Worm (Caenorhabditis elegans) whole organism, mixed stage, embryonic: Measurements from ENCODE around the gene nceh-1.
A peak's percentile ranks its signal among the peaks of the same experiment; 100 is the strongest.

ENCODE experiments used
- M03D4.4 ChIP-seq: sonication (generic microtip); optimal IDR thresholded peaks from 2 replicates; lab custom pipeline; 2017; ENCODE audit warnings: mild to moderate bottlenecking, missing genetic modification characterization, missing compliant biosample characterization
- bed-3 ChIP-seq: fragments of 200-800 bp; sonication (Bioruptor generic); optimal IDR thresholded peaks from 3 replicates; lab custom pipeline; 2018; ENCODE audit warnings: mild to moderate bottlenecking, missing genetic modification characterization, moderate library complexity, missing compliant biosample characterization
- blmp-1 ChIP-seq: fragments of 150-350 bp; optimal IDR thresholded peaks from 2 replicates; lab custom pipeline; 2014; ENCODE audit warnings: missing biosample characterization, missing genetic modification characterization
- ceh-39 ChIP-seq: fragments of 150-350 bp; optimal IDR thresholded peaks from 2 replicates; lab custom pipeline; 2014; ENCODE audit warnings: missing biosample characterization, missing genetic modification characterization
- ceh-43 ChIP-seq: fragments of 200-800 bp; sonication (Bioruptor generic); optimal IDR thresholded peaks from 2 replicates; lab custom pipeline; 2018; ENCODE audit warnings: mild to moderate bottlenecking, missing genetic modification characterization, moderate library complexity, missing compliant biosample characterization
- ceh-83 ChIP-seq: fragments of 200-800 bp; sonication (Bioruptor generic); optimal IDR thresholded peaks from 2 replicates; lab custom pipeline; 2018; ENCODE audit warnings: mild to moderate bottlenecking, missing genetic modification characterization, missing compliant biosample characterization
- ces-1 ChIP-seq: fragments of 150-350 bp; optimal IDR thresholded peaks from 2 replicates; lab custom pipeline; 2014; ENCODE audit warnings: missing biosample characterization, missing genetic modification reagents, missing genetic modification characterization
- cnd-1 ChIP-seq: fragments of 200-800 bp; sonication (Bioruptor generic); optimal IDR thresholded peaks from 2 replicates; lab custom pipeline; 2018; ENCODE audit warnings: mild to moderate bottlenecking, missing genetic modification characterization, missing compliant biosample characterization
- drap-1 ChIP-seq: fragments of 200-800 bp; sonication (Bioruptor generic); optimal IDR thresholded peaks from 3 replicates; lab custom pipeline; 2018; ENCODE audit warnings: mild to moderate bottlenecking, missing genetic modification characterization, missing compliant biosample characterization
- elt-1 ChIP-seq: sonication (generic microtip); optimal IDR thresholded peaks from 2 replicates; lab custom pipeline; 2017; ENCODE audit warnings: missing genetic modification characterization, mild to moderate bottlenecking, missing compliant biosample characterization, antibody characterized with exemption, moderate library complexity, borderline replicate concordance; ENCODE audit not compliant: insufficient read depth
- elt-3 ChIP-seq: fragments of 150-350 bp; optimal IDR thresholded peaks from 2 replicates; lab custom pipeline; 2014; ENCODE audit warnings: missing biosample characterization, missing genetic modification characterization
- flh-1 ChIP-seq: fragments of 200-800 bp; sonication (Bioruptor generic); optimal IDR thresholded peaks from 2 replicates; lab custom pipeline; 2018; ENCODE audit warnings: mild to moderate bottlenecking, missing genetic modification characterization, moderate library complexity, missing compliant biosample characterization
- ham-2 ChIP-seq: fragments of 200-800 bp; sonication (Bioruptor generic); optimal IDR thresholded peaks from 2 replicates; lab custom pipeline; 2018; ENCODE audit warnings: mild to moderate bottlenecking, missing genetic modification characterization, missing compliant biosample characterization
- hlh-1 ChIP-seq: fragments of 150-350 bp; optimal IDR thresholded peaks from 2 replicates; lab custom pipeline; 2014; ENCODE audit warnings: missing biosample characterization, missing genetic modification reagents, missing genetic modification characterization
- lin-13 ChIP-seq: fragments of 150-350 bp; optimal IDR thresholded peaks from 2 replicates; lab custom pipeline; 2014; ENCODE audit warnings: missing biosample characterization, missing genetic modification characterization
- lin-32 ChIP-seq: fragments of 200-800 bp; sonication (Bioruptor generic); optimal IDR thresholded peaks from 2 replicates; lab custom pipeline; 2018; ENCODE audit warnings: mild to moderate bottlenecking, missing genetic modification characterization, missing compliant biosample characterization
- lsy-2 ChIP-seq: fragments of 150-350 bp; optimal IDR thresholded peaks from 2 replicates; lab custom pipeline; 2014; ENCODE audit warnings: missing biosample characterization, missing genetic modification characterization
- mab-5 ChIP-seq: fragments of 150-350 bp; optimal IDR thresholded peaks from 2 replicates; lab custom pipeline; 2014; ENCODE audit warnings: missing biosample characterization, missing genetic modification characterization
- mep-1 ChIP-seq: fragments of 150-350 bp; optimal IDR thresholded peaks from 2 replicates; lab custom pipeline; 2017; ENCODE audit warnings: missing biosample characterization, missing genetic modification reagents, missing genetic modification characterization, inconsistent platforms
- mls-2 ChIP-seq: sonication (generic microtip); optimal IDR thresholded peaks from 2 replicates; lab custom pipeline; 2016; ENCODE audit warnings: mild to moderate bottlenecking, missing genetic modification characterization, moderate library complexity, missing compliant biosample characterization
- nhr-12 ChIP-seq: fragments of 150-350 bp; optimal IDR thresholded peaks from 2 replicates; lab custom pipeline; 2014; ENCODE audit warnings: missing biosample characterization, missing genetic modification characterization
- nhr-2 ChIP-seq: fragments of 150-350 bp; optimal IDR thresholded peaks from 2 replicates; lab custom pipeline; 2014; ENCODE audit warnings: missing biosample characterization, missing genetic modification characterization
- nhr-237 ChIP-seq: fragments of 150-350 bp; optimal IDR thresholded peaks from 2 replicates; lab custom pipeline; 2014; ENCODE audit warnings: missing biosample characterization, missing genetic modification characterization
- nhr-28 ChIP-seq: fragments of 150-350 bp; optimal IDR thresholded peaks from 2 replicates; lab custom pipeline; 2014; ENCODE audit warnings: missing biosample characterization, missing genetic modification characterization
- pha-4 ChIP-seq: fragments of 150-350 bp; optimal IDR thresholded peaks from 2 replicates; lab custom pipeline; 2018; ENCODE audit warnings: missing biosample characterization, missing genetic modification reagents, missing genetic modification characterization
- sem-2 ChIP-seq: fragments of 200-800 bp; sonication (Bioruptor generic); optimal IDR thresholded peaks from 2 replicates; lab custom pipeline; 2018; ENCODE audit warnings: mild to moderate bottlenecking, missing genetic modification characterization, missing compliant biosample characterization
- snpc-4 ChIP-seq: fragments of 150-350 bp; optimal IDR thresholded peaks from 2 replicates; lab custom pipeline; 2014; ENCODE audit warnings: missing biosample characterization, missing genetic modification characterization
- sptf-1 ChIP-seq: sonication (generic microtip); optimal IDR thresholded peaks from 2 replicates; lab custom pipeline; 2017; ENCODE audit warnings: mild to moderate bottlenecking, missing genetic modification characterization, moderate library complexity, missing compliant biosample characterization
- tbx-8 ChIP-seq: fragments of 200-800 bp; sonication (Bioruptor generic); optimal IDR thresholded peaks from 2 replicates; lab custom pipeline; 2018; ENCODE audit warnings: mild to moderate bottlenecking, missing genetic modification characterization, moderate library complexity, missing compliant biosample characterization
- unc-120 ChIP-seq: sonication (generic microtip); optimal IDR thresholded peaks from 2 replicates; lab custom pipeline; 2017; ENCODE audit warnings: missing genetic modification characterization, missing compliant biosample characterization; ENCODE audit not compliant: poor library complexity, severe bottlenecking
- unc-39 ChIP-seq: fragments of 150-350 bp; optimal IDR thresholded peaks from 2 replicates; lab custom pipeline; 2014; ENCODE audit warnings: missing biosample characterization, missing genetic modification characterization
- unc-62 ChIP-seq: fragments of 150-350 bp; optimal IDR thresholded peaks from 2 replicates; lab custom pipeline; 2014; ENCODE audit warnings: missing biosample characterization, missing genetic modification reagents, missing genetic modification characterization
- ztf-11 ChIP-seq: fragments of 150-350 bp; optimal IDR thresholded peaks from 2 replicates; lab custom pipeline; 2014; ENCODE audit warnings: missing biosample characterization, missing genetic modification characterization

nceh-1 gene

ce11 chrV:19377014-19377494 is at the start of gene nceh-1:
TSS of gene nceh-1 (plus strand) at chrV:19377444.
- no peak for TF ChIP-seq M03D4.4 (tag; lab: Kevin White, UChicago)
- TF ChIP-seq hlh-1 (tag; lab: Kevin White, UChicago) = no peak
- TF ChIP-seq ceh-83 (GFP tag; lab: Kevin White, UChicago) = no peak
- TF ChIP-seq tbx-8 (GFP tag; lab: Kevin White, UChicago) = no peak
- no peak for TF ChIP-seq cnd-1
- TF ChIP-seq nhr-12 (tag; lab: Kevin White, UChicago) = no peak
- TF ChIP-seq bed-3 = no peak
- no peak for TF ChIP-seq lsy-2 (tag; lab: Kevin White, UChicago)
- TF ChIP-seq pha-4 (tag; lab: Kevin White, UChicago) = no peak
- TF ChIP-seq ztf-11 = no peak
- TF ChIP-seq ceh-43 (GFP tag; lab: Kevin White, UChicago) = no peak
- TF ChIP-seq unc-62 (GFP tag; lab: Kevin White, UChicago) = no peak
- no peak for TF ChIP-seq elt-1 (tag; lab: Kevin White, UChicago)
- TF ChIP-seq elt-3 = no peak
- TF ChIP-seq snpc-4 (tag; lab: Kevin White, UChicago) = no peak
- no peak for TF ChIP-seq drap-1 (GFP tag; lab: Kevin White, UChicago)
- no peak for TF ChIP-seq ces-1 (GFP tag; lab: Kevin White, UChicago)
- no peak for TF ChIP-seq mls-2 (tag; lab: Kevin White, UChicago)

DNA sequence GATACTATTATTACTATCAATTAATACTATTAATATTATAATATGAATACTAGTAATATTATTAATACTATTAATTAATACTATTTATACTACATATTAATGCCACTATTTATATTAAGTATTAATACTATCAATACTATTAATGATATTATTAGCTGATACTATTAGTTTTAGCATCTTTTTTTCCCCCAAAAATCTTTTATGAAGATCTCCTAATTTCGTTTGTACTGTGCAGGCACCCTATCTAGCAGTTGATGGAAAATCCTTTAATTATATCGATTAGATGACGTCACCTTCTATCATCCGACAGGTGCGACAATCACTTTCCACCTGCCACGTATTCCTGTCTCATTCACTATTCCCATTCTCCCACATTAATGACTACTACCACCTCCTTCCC is 48.0 kb upstream of the nceh-1 start, which contains the start of gene fbxb-65:
Gene fbxb-65 (plus strand): TSS at position 301 of the 400 bp plus-strand sequence.
- TF ChIP-seq unc-39 (tag; lab: Kevin White, UChicago) = no peak
- TF ChIP-seq elt-3 = no peak
- no peak for TF ChIP-seq mab-5 (tag; lab: Kevin White, UChicago)
- no peak for TF ChIP-seq ceh-39 (tag; lab: Kevin White, UChicago)
- no peak for TF ChIP-seq nhr-28
- TF ChIP-seq sem-2 (GFP tag; lab: Kevin White, UChicago) = no peak
- no peak for TF ChIP-seq mls-2 (tag; lab: Kevin White, UChicago)

DNA sequence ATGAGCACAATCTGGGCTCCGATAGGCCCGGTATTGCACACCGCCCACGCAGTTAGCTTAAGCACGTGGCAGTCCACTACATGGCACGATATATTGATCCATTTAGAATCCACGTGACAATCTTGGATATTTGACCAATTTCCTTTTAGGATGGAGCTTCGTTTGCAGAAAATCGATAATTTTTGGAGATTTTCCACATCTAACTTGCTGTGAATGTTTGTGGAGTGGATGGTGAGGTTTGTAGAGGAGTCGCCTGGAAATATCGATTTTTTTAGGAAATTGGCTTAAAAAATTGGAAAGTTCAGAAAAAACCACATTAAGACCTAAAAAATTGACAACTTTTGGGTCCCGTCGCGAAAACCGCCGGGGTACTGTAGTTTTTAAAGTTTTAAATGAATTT is 39.9 kb upstream of the nceh-1 start:
- TF ChIP-seq drap-1 (GFP tag; lab: Kevin White, UChicago) (no peak), nhr-12 (tag; lab: Kevin White, UChicago) (no peak), nhr-237 (no peak), pha-4 (tag; lab: Kevin White, UChicago) (no peak), ceh-39 (tag; lab: Kevin White, UChicago) (no peak), ztf-11 (no peak), unc-62 (GFP tag; lab: Kevin White, UChicago) (no peak), lsy-2 (tag; lab: Kevin White, UChicago) (no peak)

DNA sequence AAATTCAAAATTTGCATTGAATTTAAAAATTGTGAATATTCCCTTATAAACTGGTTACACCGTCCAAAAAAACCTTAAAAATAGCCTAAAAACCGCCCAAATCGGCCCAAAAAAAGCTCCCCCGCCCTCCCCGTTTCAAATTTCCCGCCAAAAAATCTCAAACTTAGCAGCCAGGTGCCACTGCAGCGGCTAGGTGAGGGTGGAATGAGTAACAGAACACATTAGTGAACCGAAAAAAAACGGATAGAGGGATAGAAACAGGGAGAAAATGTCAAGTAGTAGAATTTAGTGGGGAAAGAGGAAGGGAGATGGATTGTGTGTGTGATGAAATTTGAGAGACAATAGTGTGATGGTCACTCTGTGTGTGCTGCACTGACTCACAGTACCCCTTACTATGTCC is 25.3 kb upstream of the nceh-1 start:
- no peak for TF ChIP-seq pha-4 (tag; lab: Kevin White, UChicago)
- no peak for TF ChIP-seq blmp-1 (tag; lab: Kevin White, UChicago)
- TF ChIP-seq ceh-43 (GFP tag; lab: Kevin White, UChicago) = no peak
- TF ChIP-seq unc-39 (tag; lab: Kevin White, UChicago) = no peak
- no peak for TF ChIP-seq unc-120 (tag; lab: Kevin White, UChicago)
- TF ChIP-seq ceh-83 (GFP tag; lab: Kevin White, UChicago) = no peak
- no peak for TF ChIP-seq hlh-1 (tag; lab: Kevin White, UChicago)
- TF ChIP-seq flh-1 (GFP tag; lab: Kevin White, UChicago) = no peak
- TF ChIP-seq sem-2 (GFP tag; lab: Kevin White, UChicago) = no peak
- TF ChIP-seq unc-62 (GFP tag; lab: Kevin White, UChicago) = no peak
- no peak for TF ChIP-seq M03D4.4 (tag; lab: Kevin White, UChicago)
- TF ChIP-seq, all 35 proteins: peak for 0

DNA sequence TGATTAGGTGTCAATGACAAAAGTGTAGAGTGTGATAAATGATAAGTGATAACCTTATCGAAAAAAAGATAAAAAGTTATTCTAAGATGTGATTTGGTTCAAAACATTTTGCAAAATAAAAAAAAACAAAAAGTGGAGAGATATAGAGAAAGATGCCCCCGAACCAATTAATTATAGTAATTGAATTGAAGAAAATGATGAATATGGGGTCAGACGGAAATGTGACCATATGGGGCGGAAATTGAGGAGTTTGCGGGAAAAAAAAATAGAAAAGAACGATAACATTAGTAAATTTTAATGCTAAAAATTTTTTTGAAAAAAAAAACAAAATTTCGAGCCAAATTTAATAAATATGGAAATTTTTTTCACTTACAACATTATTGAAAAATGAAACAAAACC is 22.7 kb upstream of the nceh-1 start:
- TF ChIP-seq snpc-4 (tag; lab: Kevin White, UChicago) (no peak), ces-1 (GFP tag; lab: Kevin White, UChicago) (peak; percentile 88)

DNA sequence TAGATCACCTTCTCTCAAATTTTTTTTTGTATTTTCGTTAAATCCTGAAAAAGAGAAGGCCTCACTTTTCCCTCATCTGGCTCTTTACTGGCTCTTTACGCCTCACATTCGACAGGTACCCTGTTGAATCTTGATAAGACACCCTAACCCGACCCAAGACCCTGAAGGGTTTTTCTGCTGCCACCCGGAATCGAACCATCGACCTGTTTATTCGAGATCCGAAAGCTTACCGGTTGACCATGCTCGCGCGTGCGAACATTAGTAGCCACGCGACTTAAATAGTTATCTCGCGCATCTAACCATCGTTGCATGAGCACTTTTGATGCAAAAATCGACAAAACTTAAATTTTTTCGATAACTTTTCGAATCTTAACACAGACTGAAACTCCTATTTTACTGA is 22.0 kb upstream of the nceh-1 start:
- TF ChIP-seq mep-1 (tag; lab: Kevin White, UChicago) (no peak), lsy-2 (tag; lab: Kevin White, UChicago) (no peak), nhr-2 (tag; lab: Kevin White, UChicago) (no peak), nhr-28 (no peak), ces-1 (GFP tag; lab: Kevin White, UChicago) (no peak), ceh-83 (GFP tag; lab: Kevin White, UChicago) (no peak), lin-13 (tag; lab: Kevin White, UChicago) (no peak), cnd-1 (no peak), ham-2 (GFP tag; lab: Kevin White, UChicago) (no peak), sptf-1 (no peak), snpc-4 (tag; lab: Kevin White, UChicago) (no peak), lin-32 (GFP tag; lab: Kevin White, UChicago) (no peak), ceh-43 (GFP tag; lab: Kevin White, UChicago) (no peak), elt-1 (tag; lab: Kevin White, UChicago) (no peak), pha-4 (tag; lab: Kevin White, UChicago) (no peak), tbx-8 (GFP tag; lab: Kevin White, UChicago) (no peak), blmp-1 (tag; lab: Kevin White, UChicago) (no peak)
